Fruit fly (Drosophila melanogaster): Measurements from ENCODE around the gene CG5787.

The CG5787 gene

DNA sequence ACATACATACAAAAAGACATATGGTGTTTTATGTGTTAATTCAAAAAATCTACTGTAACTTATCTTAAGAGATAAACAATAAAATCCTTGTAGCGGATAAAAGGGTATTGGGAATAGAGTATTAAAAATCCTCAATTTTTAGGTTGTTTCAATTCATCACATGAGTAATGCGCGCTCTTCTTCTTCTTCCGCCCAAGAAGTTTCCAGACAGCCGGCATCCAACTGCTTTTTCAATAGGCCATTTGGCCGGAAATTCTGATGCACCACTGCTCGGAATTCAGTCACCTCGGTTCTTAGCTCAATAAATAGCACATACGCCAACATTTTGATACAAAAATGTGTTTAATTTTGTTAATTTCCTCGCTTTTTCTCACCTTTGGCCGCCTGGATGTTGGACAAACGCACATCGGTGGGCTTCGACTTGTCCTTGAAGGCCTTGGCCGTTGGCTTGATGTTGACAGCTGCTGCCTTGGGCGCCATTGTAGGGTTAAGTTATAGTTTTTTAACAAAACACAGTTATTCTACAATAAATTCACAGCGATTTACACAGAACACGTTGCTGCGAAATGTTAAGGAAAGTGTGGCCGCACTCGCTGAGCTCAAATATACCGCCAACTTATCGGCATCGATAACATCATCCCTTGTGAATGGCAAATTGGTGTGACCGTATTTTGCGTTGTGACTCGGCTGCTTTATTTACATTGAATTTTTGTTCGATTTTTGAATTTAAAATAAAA, 20.2 kb downstream of the CG5787 start, which contains the start of the genes CCT4 and CG6153 (continued):
- TF ChIP-seq H2.0 (GFP tag; IDR thresholded peaks at IDR 0.05) (no peak), danr (GFP tag; IDR thresholded peaks at IDR 0.05) (no peak), CG15696 (tag; optimal IDR thresholded peaks at IDR 0.05) (no peak), Nf-YA (GFP tag; IDR thresholded peaks at IDR 0.05) (no peak), grn (GFP tag; optimal IDR thresholded peaks at IDR 0.05) (no peak), CG9727 (GFP tag; optimal IDR thresholded peaks at IDR 0.05) (no peak), vnd (GFP tag; IDR thresholded peaks at IDR 0.05; ENCODE audit: partially characterized antibody) (no peak), CG17359 (tag; optimal IDR thresholded peaks at IDR 0.05) (no peak), CG2129 (GFP tag; IDR thresholded peaks at IDR 0.05; ENCODE audit: partially characterized antibody) (no peak), CG17912 (GFP tag; optimal IDR thresholded peaks at IDR 0.05) (no peak), unpg (GFP tag; optimal IDR thresholded peaks at IDR 0.05) (no peak), caup (GFP tag; optimal IDR thresholded peaks at IDR 0.05; ENCODE audit: severe bottlenecking) (no peak), toy (GFP tag; IDR thresholded peaks at IDR 0.05) (no peak), Scr (GFP tag; IDR thresholded peaks at IDR 0.05; ENCODE audit: partially characterized antibody) (peak; percentile 38; the same call in 1 of the 2 replicates), bowl (GFP tag; IDR thresholded peaks at IDR 0.05) (no peak), Neu2 (GFP tag; optimal IDR thresholded peaks at IDR 0.05; ENCODE audit: borderline replicate concordance) (no peak), knrl (GFP tag; IDR thresholded peaks at IDR 0.05; ENCODE audit: partially characterized antibody) (peak; percentile 48), salm (tag; optimal IDR thresholded peaks at IDR 0.05) (no peak), cato (GFP tag; optimal IDR thresholded peaks at IDR 0.05; ENCODE audit: borderline replicate concordance) (no peak), CG18262 (tag; optimal IDR thresholded peaks at IDR 0.05) (no peak), h (optimal IDR thresholded peaks at IDR 0.05) (no peak), CG4424 (GFP tag; optimal IDR thresholded peaks at IDR 0.05) (no peak), br (optimal IDR thresholded peaks at IDR 0.05) (no peak), en (GFP tag; optimal IDR thresholded peaks at IDR 0.05) (no peak), hth (optimal IDR thresholded peaks at IDR 0.05) (no peak), BEAF-32 (GFP tag; optimal IDR thresholded peaks at IDR 0.05) (peak; percentile 64), Adf1 (GFP tag; IDR thresholded peaks at IDR 0.05) (no peak), tup (GFP tag; optimal IDR thresholded peaks at IDR 0.05) (no peak), grau (tag; optimal IDR thresholded peaks at IDR 0.05) (no peak), E2f1 (GFP tag; IDR thresholded peaks at IDR 0.05) (no peak), corto (GFP tag; optimal IDR thresholded peaks at IDR 0.05) (no peak), CG2202 (tag; optimal IDR thresholded peaks at IDR 0.05) (no peak), CG5953 (GFP tag; IDR thresholded peaks at IDR 0.05) (no peak), CG17328 (GFP tag; IDR thresholded peaks at IDR 0.05) (no peak), kni (GFP tag; optimal IDR thresholded peaks at IDR 0.05) (no peak), CG7357 (GFP tag; IDR thresholded peaks at IDR 0.05) (no peak), CG15514 (GFP tag; optimal IDR thresholded peaks at IDR 0.05) (no peak), Gug (GFP tag; IDR thresholded peaks at IDR 0.05) (no peak), CG32767 (GFP tag; IDR thresholded peaks at IDR 0.05) (no peak), Jarid2 (GFP tag; optimal IDR thresholded peaks at IDR 0.05) (no peak), HLH3B (GFP tag; IDR thresholded peaks at IDR 0.05) (no peak), CG1792 (GFP tag; optimal IDR thresholded peaks at IDR 0.05) (no peak), pan (optimal IDR thresholded peaks at IDR 0.05) (no peak), pan (GFP tag; optimal IDR thresholded peaks at IDR 0.05 in 1 of 2, IDR thresholded peaks at IDR 0.05 in 1 of 2) (no peak), sd (tag; optimal IDR thresholded peaks at IDR 0.05) (no peak), CG12155 (GFP tag; optimal IDR thresholded peaks at IDR 0.05) (no peak), Doc3 (GFP tag; IDR thresholded peaks at IDR 0.05; ENCODE audit: partially characterized antibody) (0 out of 3 replicates have a peak, but pooled peaks have one; percentile 12), CG7271 (tag; optimal IDR thresholded peaks at IDR 0.05) (no peak), CG7372 (GFP tag; IDR thresholded peaks at IDR 0.05) (no peak), da (GFP tag; optimal IDR thresholded peaks at IDR 0.05) (no peak), PHDP (tag; optimal IDR thresholded peaks at IDR 0.05) (no peak)

Data from whole organism, embryonic.